Worm (Caenorhabditis elegans) whole organism, young adult: ENCODE results near the gene R07B7.8.

Experiments used
- nfya-1 ChIP-seq: sonication (generic microtip); optimal IDR thresholded peaks from 2 replicates; lab custom pipeline; 2017; ENCODE audit warnings: antibody characterized with exemption, missing compliant biosample characterization, missing genetic modification characterization, borderline replicate concordance; ENCODE audit not compliant: insufficient read depth
- nhr-80 ChIP-seq: sonication (generic microtip); optimal IDR thresholded peaks from 2 replicates; lab custom pipeline; 2016; ENCODE audit warnings: missing genetic modification characterization, missing compliant biosample characterization
- tlf-1 ChIP-seq: fragments of 200-800 bp; sonication (Bioruptor generic); optimal IDR thresholded peaks from 2 replicates; lab custom pipeline; 2018; ENCODE audit warnings: mild to moderate bottlenecking, missing genetic modification characterization, missing compliant biosample characterization

DNA sequence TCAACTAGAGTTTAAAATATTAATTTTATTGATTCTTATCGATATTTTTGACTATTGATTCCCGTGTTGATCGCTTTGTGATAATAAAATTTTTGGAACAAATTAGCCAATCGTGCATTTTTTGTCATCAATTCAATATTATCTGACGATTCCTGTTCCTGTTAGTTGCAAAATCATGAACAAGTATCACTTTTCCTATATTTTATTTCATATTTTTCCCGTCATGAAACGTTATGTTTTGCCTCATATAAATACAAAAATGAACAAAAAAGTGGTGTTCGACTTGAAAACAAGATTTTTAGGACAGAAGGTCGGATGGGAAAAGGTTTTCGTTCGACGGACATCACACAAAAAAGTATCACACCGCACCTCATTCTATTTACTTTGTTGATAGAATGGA lies 37.2 kb upstream of the R07B7.8 start, which contains the start of gene C13C4.6:
- no peak for TF ChIP-seq tlf-1 (GFP tag; lab: Kevin White, UChicago)
- TF ChIP-seq nfya-1 (tag; lab: Kevin White, UChicago): no peak
- no peak for TF ChIP-seq nhr-80 (tag; lab: Kevin White, UChicago)
